Worm (Caenorhabditis elegans) whole organism, mixed stage, embryonic: ENCODE data around the gene K05F6.12.
A peak's percentile ranks its signal among the peaks of the same experiment; 100 is the strongest.
"Not testable (repeated sequence)": the region's sequence is repeated elsewhere in the genome, so short reads cannot be mapped to it uniquely, and the experiment has no call there.

Experiments
- blmp-1 ChIP-seq: fragments of 150-350 bp; optimal IDR thresholded peaks from 2 replicates; lab custom pipeline; 2014; ENCODE audit warnings: missing biosample characterization, missing genetic modification characterization
- ceh-39 ChIP-seq: fragments of 150-350 bp; optimal IDR thresholded peaks from 2 replicates; lab custom pipeline; 2014; ENCODE audit warnings: missing biosample characterization, missing genetic modification characterization
- ceh-83 ChIP-seq: fragments of 200-800 bp; sonication (Bioruptor generic); optimal IDR thresholded peaks from 2 replicates; lab custom pipeline; 2018; ENCODE audit warnings: mild to moderate bottlenecking, missing genetic modification characterization, missing compliant biosample characterization
- cnd-1 ChIP-seq: fragments of 200-800 bp; sonication (Bioruptor generic); optimal IDR thresholded peaks from 2 replicates; lab custom pipeline; 2018; ENCODE audit warnings: mild to moderate bottlenecking, missing genetic modification characterization, missing compliant biosample characterization
- drap-1 ChIP-seq: fragments of 200-800 bp; sonication (Bioruptor generic); optimal IDR thresholded peaks from 3 replicates; lab custom pipeline; 2018; ENCODE audit warnings: mild to moderate bottlenecking, missing genetic modification characterization, missing compliant biosample characterization
- elt-1 ChIP-seq: sonication (generic microtip); optimal IDR thresholded peaks from 2 replicates; lab custom pipeline; 2017; ENCODE audit warnings: missing genetic modification characterization, mild to moderate bottlenecking, missing compliant biosample characterization, antibody characterized with exemption, moderate library complexity, borderline replicate concordance; ENCODE audit not compliant: insufficient read depth
- elt-3 ChIP-seq: fragments of 150-350 bp; optimal IDR thresholded peaks from 2 replicates; lab custom pipeline; 2014; ENCODE audit warnings: missing biosample characterization, missing genetic modification characterization
- flh-1 ChIP-seq: fragments of 200-800 bp; sonication (Bioruptor generic); optimal IDR thresholded peaks from 2 replicates; lab custom pipeline; 2018; ENCODE audit warnings: mild to moderate bottlenecking, missing genetic modification characterization, moderate library complexity, missing compliant biosample characterization
- ham-2 ChIP-seq: fragments of 200-800 bp; sonication (Bioruptor generic); optimal IDR thresholded peaks from 2 replicates; lab custom pipeline; 2018; ENCODE audit warnings: mild to moderate bottlenecking, missing genetic modification characterization, missing compliant biosample characterization
- hlh-1 ChIP-seq: fragments of 150-350 bp; optimal IDR thresholded peaks from 2 replicates; lab custom pipeline; 2014; ENCODE audit warnings: missing biosample characterization, missing genetic modification reagents, missing genetic modification characterization
- lin-32 ChIP-seq: fragments of 200-800 bp; sonication (Bioruptor generic); optimal IDR thresholded peaks from 2 replicates; lab custom pipeline; 2018; ENCODE audit warnings: mild to moderate bottlenecking, missing genetic modification characterization, missing compliant biosample characterization
- mab-5 ChIP-seq: fragments of 150-350 bp; optimal IDR thresholded peaks from 2 replicates; lab custom pipeline; 2014; ENCODE audit warnings: missing biosample characterization, missing genetic modification characterization
- mls-2 ChIP-seq: sonication (generic microtip); optimal IDR thresholded peaks from 2 replicates; lab custom pipeline; 2016; ENCODE audit warnings: mild to moderate bottlenecking, missing genetic modification characterization, moderate library complexity, missing compliant biosample characterization
- nhr-2 ChIP-seq: fragments of 150-350 bp; optimal IDR thresholded peaks from 2 replicates; lab custom pipeline; 2014; ENCODE audit warnings: missing biosample characterization, missing genetic modification characterization
- nhr-237 ChIP-seq: fragments of 150-350 bp; optimal IDR thresholded peaks from 2 replicates; lab custom pipeline; 2014; ENCODE audit warnings: missing biosample characterization, missing genetic modification characterization
- nhr-28 ChIP-seq: fragments of 150-350 bp; optimal IDR thresholded peaks from 2 replicates; lab custom pipeline; 2014; ENCODE audit warnings: missing biosample characterization, missing genetic modification characterization
- nhr-76 ChIP-seq: sonication (generic microtip); optimal IDR thresholded peaks from 2 replicates; lab custom pipeline; 2017; ENCODE audit warnings: missing biosample characterization, missing genetic modification characterization
- pha-4 ChIP-seq: fragments of 150-350 bp; optimal IDR thresholded peaks from 2 replicates; lab custom pipeline; 2018; ENCODE audit warnings: missing biosample characterization, missing genetic modification reagents, missing genetic modification characterization
- sem-2 ChIP-seq: fragments of 200-800 bp; sonication (Bioruptor generic); optimal IDR thresholded peaks from 2 replicates; lab custom pipeline; 2018; ENCODE audit warnings: mild to moderate bottlenecking, missing genetic modification characterization, missing compliant biosample characterization
- snpc-4 ChIP-seq: fragments of 150-350 bp; optimal IDR thresholded peaks from 2 replicates; lab custom pipeline; 2014; ENCODE audit warnings: missing biosample characterization, missing genetic modification characterization
- sptf-1 ChIP-seq: sonication (generic microtip); optimal IDR thresholded peaks from 2 replicates; lab custom pipeline; 2017; ENCODE audit warnings: mild to moderate bottlenecking, missing genetic modification characterization, moderate library complexity, missing compliant biosample characterization
- unc-120 ChIP-seq: sonication (generic microtip); optimal IDR thresholded peaks from 2 replicates; lab custom pipeline; 2017; ENCODE audit warnings: missing genetic modification characterization, missing compliant biosample characterization; ENCODE audit not compliant: poor library complexity, severe bottlenecking
- unc-39 ChIP-seq: fragments of 150-350 bp; optimal IDR thresholded peaks from 2 replicates; lab custom pipeline; 2014; ENCODE audit warnings: missing biosample characterization, missing genetic modification characterization
- unc-62 ChIP-seq: fragments of 150-350 bp; optimal IDR thresholded peaks from 2 replicates; lab custom pipeline; 2014; ENCODE audit warnings: missing biosample characterization, missing genetic modification reagents, missing genetic modification characterization
- zip-8 ChIP-seq: fragments of 150-350 bp; optimal IDR thresholded peaks from 2 replicates; lab custom pipeline; 2014; ENCODE audit warnings: missing biosample characterization, missing genetic modification characterization
- ztf-11 ChIP-seq: fragments of 150-350 bp; optimal IDR thresholded peaks from 2 replicates; lab custom pipeline; 2014; ENCODE audit warnings: missing biosample characterization, missing genetic modification characterization

The K05F6.12 gene

ce11 chrII:1529057-1529456 lies 16.7 kb upstream of the K05F6.12 start, which contains the start of gene Y51H7BR.4:
Y51H7BR.4 (plus strand) TSS chrII:1529357.
- TF ChIP-seq snpc-4 (tag; lab: Kevin White, UChicago), result no peak
- TF ChIP-seq ztf-11, result no peak

- peak; percentile 51 for TF ChIP-seq cnd-1 (tag; lab: Kevin White, UChicago)
- no peak for TF ChIP-seq nhr-28
- TF ChIP-seq pha-4, result no peak
- TF ChIP-seq ztf-11, result no peak
Measured at ce11 chrII:1535931-1536330, 9.8 kb upstream of the K05F6.12 start, which contains the start of gene fbxb-43. fbxb-43 (plus strand) TSS chrII:1536231.

ce11 chrII:1537321-1537720 lies 8.4 kb upstream of the K05F6.12 start, which contains the start of gene fbxb-42:
fbxb-42 (plus strand) TSS chrII:1537621.
- TF ChIP-seq mab-5 (tag; lab: Kevin White, UChicago) (no peak), hlh-1 (tag; lab: Kevin White, UChicago) (no peak), unc-62 (GFP tag; lab: Kevin White, UChicago) (no peak), cnd-1 (tag; lab: Kevin White, UChicago) (peak; percentile 48)

- TF ChIP-seq unc-120 (tag; lab: Kevin White, UChicago) (no peak), flh-1 (GFP tag; lab: Kevin White, UChicago) (no peak), nhr-76 (tag; lab: Kevin White, UChicago) (no peak), zip-8 (tag; lab: Kevin White, UChicago) (no peak), sem-2 (GFP tag; lab: Kevin White, UChicago) (no peak), cnd-1 (tag; lab: Kevin White, UChicago) (peak; percentile 34), drap-1 (GFP tag; lab: Kevin White, UChicago) (no peak), blmp-1 (no peak), nhr-2 (no peak)
Measured at ce11 chrII:1538589-1538988, 7.1 kb upstream of the K05F6.12 start, which contains the start of gene fbxb-44. fbxb-44 (plus strand) TSS chrII:1538889.

- not testable (repeated sequence) for TF ChIP-seq blmp-1; mab-5 (tag; lab: Kevin White, UChicago); flh-1 (GFP tag; lab: Kevin White, UChicago)
Measured at ce11 chrII:1540628-1541027, 5.1 kb upstream of the K05F6.12 start, which contains the start of gene poml-4. poml-4 (plus strand) TSS chrII:1540928.

- TF ChIP-seq snpc-4 (tag; lab: Kevin White, UChicago); unc-62 (GFP tag; lab: Kevin White, UChicago); ham-2 (GFP tag; lab: Kevin White, UChicago): not testable (repeated sequence)
Measured at ce11 chrII:1543182-1543581, 2.5 kb upstream of the K05F6.12 start, which contains the start of gene K05F6.4. K05F6.4 (plus strand) TSS chrII:1543482.

ce11 chrII:1550501-1550900 lies 4.8 kb downstream of the K05F6.12 start, which contains the start of the genes fbxb-52 and fbxb-51:
fbxb-52 (minus strand) TSS chrII:1550601.
fbxb-51 (plus strand) TSS chrII:1550712.
- TF ChIP-seq drap-1 (GFP tag; lab: Kevin White, UChicago), result no peak
- TF ChIP-seq sptf-1 (tag; lab: Kevin White, UChicago), result no peak
- TF ChIP-seq cnd-1 (tag; lab: Kevin White, UChicago), result no peak

- not testable (repeated sequence) for TF ChIP-seq mls-2, elt-1, nhr-237 (tag; lab: Kevin White, UChicago)
Measured at ce11 chrII:1556217-1556616, 10.5 kb downstream of the K05F6.12 start, which contains the start of the genes fbxb-54 and fbxb-50. fbxb-54 (minus strand) TSS chrII:1556317. fbxb-50 (plus strand) TSS chrII:1556443.

- TF ChIP-seq zip-8 (tag; lab: Kevin White, UChicago) (no peak), unc-39 (tag; lab: Kevin White, UChicago) (no peak), ceh-83 (GFP tag; lab: Kevin White, UChicago) (no peak), ceh-39 (tag; lab: Kevin White, UChicago) (no peak), cnd-1 (tag; lab: Kevin White, UChicago) (no peak), blmp-1 (no peak), nhr-28 (no peak), lin-32 (no peak), pha-4 (no peak), hlh-1 (tag; lab: Kevin White, UChicago) (no peak), elt-3 (tag; lab: Kevin White, UChicago) (no peak), nhr-76 (tag; lab: Kevin White, UChicago) (no peak)
Measured at ce11 chrII:1560839-1561238, 15.1 kb downstream of the K05F6.12 start.
